Fruit fly (Drosophila melanogaster): ENCODE data around the gene CG11279.

The CG11279 gene

dm6 chr3L:13015195-13015822, 31.5 kb upstream of the CG11279 start, which contains the start of gene MICAL-like (continued):
- TF ChIP-seq CG16779 (tag; optimal IDR thresholded peaks at IDR 0.05) (no peak), Sox102F (GFP tag; optimal IDR thresholded peaks at IDR 0.05) (no peak), CG6854 (GFP tag; optimal IDR thresholded peaks at IDR 0.05) (no peak), lz (GFP tag; optimal IDR thresholded peaks at IDR 0.05) (peak; percentile 24), CG10669 (GFP tag; optimal IDR thresholded peaks at IDR 0.05) (no peak), CG31627 (GFP tag; optimal IDR thresholded peaks at IDR 0.05) (peak; percentile 56), CG11902 (GFP tag; optimal IDR thresholded peaks at IDR 0.05) (no peak), pdm3 (GFP tag; optimal IDR thresholded peaks at IDR 0.05) (no peak), OdsH (GFP tag; optimal IDR thresholded peaks at IDR 0.05) (peak; percentile 28), CG6792 (GFP tag; optimal IDR thresholded peaks at IDR 0.05) (no peak), CG6808 (GFP tag; optimal IDR thresholded peaks at IDR 0.05) (no peak), fkh (GFP tag; optimal IDR thresholded peaks at IDR 0.05) (peak; percentile 70), Ets96B (tag; optimal IDR thresholded peaks at IDR 0.05) (peak; percentile 19), vri (GFP tag; optimal IDR thresholded peaks at IDR 0.05) (no peak), Eip78C (GFP tag) (peak; percentile 52)

dm6 chr3L:13015823-13016465, 30.8 kb upstream of the CG11279 start, which contains the start of gene CG11267:
CG11267 (plus strand) TSS chr3L:13016050.
- TF ChIP-seq pdm3 (GFP tag; optimal IDR thresholded peaks at IDR 0.05), result peak; percentile 84
- peak; percentile 84 for TF ChIP-seq Sox14 (GFP tag; optimal IDR thresholded peaks at IDR 0.05)
- peak; percentile 83 for TF ChIP-seq Sox102F (GFP tag; optimal IDR thresholded peaks at IDR 0.05)
- TF ChIP-seq CG31627 (GFP tag; optimal IDR thresholded peaks at IDR 0.05), result peak; percentile 85
- TF ChIP-seq achi (GFP tag; optimal IDR thresholded peaks at IDR 0.05), result peak; percentile 70
- peak; percentile 76 for TF ChIP-seq Ets96B (tag; optimal IDR thresholded peaks at IDR 0.05)
- TF ChIP-seq CG3032 (tag; optimal IDR thresholded peaks at IDR 0.05), result peak; percentile 86
- peak; percentile 84 for TF ChIP-seq topi (GFP tag; optimal IDR thresholded peaks at IDR 0.05)
- peak; percentile 86 for TF ChIP-seq esn (GFP tag; optimal IDR thresholded peaks at IDR 0.05)
- peak; percentile 70 for TF ChIP-seq CG4318 (GFP tag; optimal IDR thresholded peaks at IDR 0.05)
- TF ChIP-seq CG1621 (tag; optimal IDR thresholded peaks at IDR 0.05), result peak; percentile 74
- peak; percentile 80 for TF ChIP-seq OdsH (GFP tag; optimal IDR thresholded peaks at IDR 0.05)
- TF ChIP-seq CG8319 (GFP tag; optimal IDR thresholded peaks at IDR 0.05), result peak; percentile 71
- peak; percentile 28 for TF ChIP-seq fd85E (GFP tag; optimal IDR thresholded peaks at IDR 0.05)
- TF ChIP-seq CG7368 (GFP tag; optimal IDR thresholded peaks at IDR 0.05), result peak; percentile 70
- TF ChIP-seq Gug (GFP tag; IDR thresholded peaks at IDR 0.05), result peak; percentile 71
- TF ChIP-seq CG8119 (GFP tag; IDR thresholded peaks at IDR 0.05), result peak; percentile 86
- peak; percentile 76 for TF ChIP-seq Eip75B (GFP tag; optimal IDR thresholded peaks at IDR 0.05)
- peak; percentile 84 for TF ChIP-seq CG32006 (GFP tag; optimal IDR thresholded peaks at IDR 0.05)
- TF ChIP-seq Hr39 (GFP tag; optimal IDR thresholded peaks at IDR 0.05), result peak; percentile 83
- TF ChIP-seq dac (GFP tag; optimal IDR thresholded peaks at IDR 0.05), result peak; percentile 66
- peak; percentile 96 for TF ChIP-seq Eip78C (GFP tag)
- TF ChIP-seq lz (GFP tag; optimal IDR thresholded peaks at IDR 0.05), result peak; percentile 82
- peak; percentile 57 for TF ChIP-seq vri (GFP tag; optimal IDR thresholded peaks at IDR 0.05)
- TF ChIP-seq CG11902 (GFP tag; optimal IDR thresholded peaks at IDR 0.05), result peak; percentile 75
- peak; percentile 50 for TF ChIP-seq fkh (GFP tag; optimal IDR thresholded peaks at IDR 0.05)
- TF ChIP-seq CG6792 (GFP tag; optimal IDR thresholded peaks at IDR 0.05), result peak; percentile 72
- TF ChIP-seq fd59A (GFP tag; optimal IDR thresholded peaks at IDR 0.05), result peak; percentile 50
- peak; percentile 90 for TF ChIP-seq svp (GFP tag)
- TF ChIP-seq CG6854 (GFP tag; optimal IDR thresholded peaks at IDR 0.05), result peak; percentile 38
- TF ChIP-seq CG10631 (GFP tag; optimal IDR thresholded peaks at IDR 0.05), result peak; percentile 83
- TF ChIP-seq CG11294 (GFP tag; IDR thresholded peaks at IDR 0.05), result peak; percentile 86
- TF ChIP-seq Met (GFP tag; optimal IDR thresholded peaks at IDR 0.05), result peak; percentile 87
- peak; percentile 70 for TF ChIP-seq CG9139 (GFP tag; optimal IDR thresholded peaks at IDR 0.05)
- TF ChIP-seq CG3919 (GFP tag; optimal IDR thresholded peaks at IDR 0.05), result peak; percentile 91
- TF ChIP-seq CG15336 (GFP tag; IDR thresholded peaks at IDR 0.05), result peak; percentile 88
- peak; percentile 65 for TF ChIP-seq Blimp-1 (GFP tag; optimal IDR thresholded peaks at IDR 0.05)
- TF ChIP-seq CG8632 (GFP tag; optimal IDR thresholded peaks at IDR 0.05), result peak; percentile 69
- peak; percentile 86 for TF ChIP-seq CG10669 (GFP tag; optimal IDR thresholded peaks at IDR 0.05)
- peak; percentile 83 for TF ChIP-seq Smox (GFP tag; optimal IDR thresholded peaks at IDR 0.05)
- peak; percentile 77 for TF ChIP-seq CG34406 (GFP tag; optimal IDR thresholded peaks at IDR 0.05)
- peak; percentile 82 for TF ChIP-seq CG11762 (GFP tag; optimal IDR thresholded peaks at IDR 0.05; ENCODE audit: insufficient read depth)
- TF ChIP-seq spab (GFP tag; optimal IDR thresholded peaks at IDR 0.05), result peak; percentile 78
- TF ChIP-seq CG16779 (tag; optimal IDR thresholded peaks at IDR 0.05), result no peak
